Worm (Caenorhabditis elegans): Measurements from ENCODE around the gene col-177.

The col-177 gene

DNA sequence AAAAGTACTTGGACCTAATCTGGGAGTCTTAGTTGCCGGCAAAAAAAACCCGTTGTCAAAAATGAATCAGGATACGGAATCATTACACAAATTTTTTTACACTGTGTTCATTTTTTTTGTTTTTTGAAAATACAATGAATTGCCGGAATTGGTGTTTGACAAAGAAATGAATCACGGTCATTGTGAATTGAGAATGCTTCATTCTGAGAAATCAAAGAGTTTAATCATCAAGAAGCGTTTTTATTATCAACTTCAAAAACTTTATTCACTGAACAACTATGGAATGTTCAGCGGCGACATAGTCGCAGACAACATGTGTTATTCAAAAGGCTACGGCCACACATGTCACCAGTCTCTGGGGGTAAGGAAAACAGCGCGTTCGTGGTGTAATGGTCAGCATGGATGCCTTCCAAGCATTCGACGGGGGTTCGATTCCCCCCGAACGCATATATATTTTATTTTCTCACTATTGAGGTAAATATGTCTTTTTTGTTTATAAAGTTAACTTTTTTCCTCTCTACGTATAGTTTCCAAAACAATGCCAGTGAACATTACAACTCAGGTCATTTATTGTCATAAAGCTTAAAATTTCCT is 38.1 kb downstream of the col-177 start, which contains the start of gene nas-10 (continued):
- TF ChIP-seq egl-18 (GFP tag; IDR thresholded peaks at IDR 0.05) (0 out of 2 replicates have a peak, but pooled peaks have one; percentile 63), madf-3 (GFP tag; IDR thresholded peaks at IDR 0.05) (no peak), ZK185.1 (tag; optimal IDR thresholded peaks at IDR 0.05; ENCODE audit: poor library complexity, severe bottlenecking) (peak; percentile 76), Y56A3A.18 (GFP tag; IDR thresholded peaks at IDR 0.05) (peak; percentile 93), F49E8.2 (tag; optimal IDR thresholded peaks at IDR 0.05; ENCODE audit: insufficient read depth) (no peak), chd-7 (tag; optimal IDR thresholded peaks at IDR 0.05) (peak; percentile 53), F57C9.4 (tag; optimal IDR thresholded peaks at IDR 0.05) (peak; percentile 7), rpc-1 (optimal IDR thresholded peaks at IDR 0.05) (peak; percentile 91), rpc-1 (tag; optimal IDR thresholded peaks at IDR 0.05) (peak; percentile 96), lin-26 (GFP tag; IDR thresholded peaks at IDR 0.05) (peak; percentile 95), ccch-3 (GFP tag; optimal IDR thresholded peaks at IDR 0.05) (peak; percentile 35), nhr-120 (GFP tag; IDR thresholded peaks at IDR 0.05) (no peak), repo-1 (tag; optimal IDR thresholded peaks at IDR 0.05) (no peak), egl-44 (GFP tag; IDR thresholded peaks at IDR 0.05) (peak; percentile 88), ztf-28 (GFP tag; IDR thresholded peaks at IDR 0.05) (0 out of 2 replicates have a peak, but pooled peaks have one; percentile 59), nhr-90 (tag; optimal IDR thresholded peaks at IDR 0.05) (peak; percentile 86), snpc-3.4 (tag; optimal IDR thresholded peaks at IDR 0.05) (peak; percentile 87), ceh-58 (GFP tag; IDR thresholded peaks at IDR 0.05) (0 out of 2 replicates have a peak, but pooled peaks have one; percentile 47), ekl-4 (GFP tag; IDR thresholded peaks at IDR 0.05) (no peak), atf-7 (tag; optimal IDR thresholded peaks at IDR 0.05) (peak; percentile 22), tbp1 (GFP tag; optimal IDR thresholded peaks at IDR 0.05) (peak; percentile 99), pbrm-1 (GFP tag; IDR thresholded peaks at IDR 0.05) (peak; percentile 85), nhr-179 (tag; optimal IDR thresholded peaks at IDR 0.05) (peak; percentile 64), snpc-1.3 (tag; optimal IDR thresholded peaks at IDR 0.05; ENCODE audit: insufficient read depth) (no peak), K11D2.4 (GFP tag; IDR thresholded peaks at IDR 0.05) (0 out of 2 replicates have a peak, but pooled peaks have one; percentile 45), attf-5 (GFP tag; optimal IDR thresholded peaks at IDR 0.05) (peak; percentile 69), cebp-2 (GFP tag; IDR thresholded peaks at IDR 0.05) (0 out of 2 replicates have a peak, but pooled peaks have one; percentile 38), lag-1 (GFP tag; IDR thresholded peaks at IDR 0.05) (no peak), ztf-25 (GFP tag; IDR thresholded peaks at IDR 0.05) (peak; percentile 78; the same call in 1 of the 2 replicates), lir-1 (GFP tag; conservative IDR thresholded peaks at IDR 0.05) (0 out of 2 replicates have a peak, but pooled peaks have one; percentile 10), mxl-1 (tag; optimal IDR thresholded peaks at IDR 0.05) (peak; percentile 68), mel-28 (tag; optimal IDR thresholded peaks at IDR 0.05; ENCODE audit: borderline replicate concordance) (peak; percentile 40), B0261.1 (tag; optimal IDR thresholded peaks at IDR 0.05) (peak; percentile 97), snpc-4 (GFP tag; optimal IDR thresholded peaks at IDR 0.05) (peak; percentile 83), snpc-4 (tag; optimal IDR thresholded peaks at IDR 0.05) (peak in 1 of 4 experiments; percentile 78), let-607 (tag; optimal IDR thresholded peaks at IDR 0.05) (peak; percentile 54 to 56), T07F8.4 (tag; optimal IDR thresholded peaks at IDR 0.05) (peak; percentile 39), ztf-26 (tag; optimal IDR thresholded peaks at IDR 0.05) (peak; percentile 37), T26A5.8 (tag; optimal IDR thresholded peaks at IDR 0.05) (peak; percentile 27), hmg-1.2 (GFP tag; IDR thresholded peaks at IDR 0.05) (peak; percentile 84), F52B5.7 (tag; optimal IDR thresholded peaks at IDR 0.05) (peak; percentile 65), Y53F4B.3 (GFP tag; IDR thresholded peaks at IDR 0.05) (0 out of 2 replicates have a peak, but pooled peaks have one; percentile 5), C06A6.2 (GFP tag; conservative IDR thresholded peaks at IDR 0.05) (no peak), sptf-2 (GFP tag; optimal IDR thresholded peaks at IDR 0.05) (peak; percentile 2), dpl-1 (GFP tag; optimal IDR thresholded peaks at IDR 0.05) (no peak), tbx-9 (tag; optimal IDR thresholded peaks at IDR 0.05; ENCODE audit: borderline replicate concordance) (no peak), hmg-20 (GFP tag; IDR thresholded peaks at IDR 0.05) (peak; percentile 57; the same call in 1 of the 2 replicates)
